Worm (Caenorhabditis elegans) whole organism, L3 larva: Measurements from ENCODE around the gene bgnt-1.2.

Source experiments
- ceh-28 ChIP-seq: fragments of 150-350 bp; optimal IDR thresholded peaks from 2 replicates; lab custom pipeline; 2014; ENCODE audit warnings: missing biosample characterization, missing genetic modification reagents, missing genetic modification characterization
- ceh-82 ChIP-seq: fragments of 150-350 bp; optimal IDR thresholded peaks from 2 replicates; lab custom pipeline; 2014; ENCODE audit warnings: missing biosample characterization, missing genetic modification characterization
- ceh-9 ChIP-seq: sonication (generic microtip); optimal IDR thresholded peaks from 2 replicates; lab custom pipeline; 2018; ENCODE audit warnings: missing biosample characterization, missing genetic modification characterization
- daf-12 ChIP-seq: fragments of 150-350 bp; optimal IDR thresholded peaks from 2 replicates; lab custom pipeline; 2014; ENCODE audit warnings: missing biosample characterization, missing genetic modification reagents, missing genetic modification characterization
- egl-27 ChIP-seq: sonication (generic microtip); optimal IDR thresholded peaks from 4 replicates; lab custom pipeline; 2017; ENCODE audit warnings: missing biosample characterization, missing genetic modification reagents, missing genetic modification characterization
- elt-2 ChIP-seq: sonication (generic microtip); optimal IDR thresholded peaks from 2 replicates; lab custom pipeline; 2016; ENCODE audit warnings: missing genetic modification reagents, mild to moderate bottlenecking, missing genetic modification characterization, missing compliant biosample characterization
- elt-3 ChIP-seq, 3 experiments: fragments of 150-350 bp in 1 of 3; sonication (generic microtip) in 2 of 3; optimal IDR thresholded peaks; 2 replicates in 2 of 3; 4 replicates in 1 of 3; lab custom pipeline; 2014 to 2017; ENCODE audit warnings: missing biosample characterization in 3 of 3, missing genetic modification characterization in 3 of 3
- fkh-10 ChIP-seq: sonication (generic microtip); optimal IDR thresholded peaks from 2 replicates; lab custom pipeline; 2017; ENCODE audit warnings: missing biosample characterization, missing genetic modification reagents, missing genetic modification characterization
- fkh-2 ChIP-seq: fragments of 150-350 bp; optimal IDR thresholded peaks from 2 replicates; lab custom pipeline; 2014; ENCODE audit warnings: missing biosample characterization, missing genetic modification reagents, missing genetic modification characterization
- hmg-11 ChIP-seq: sonication (generic microtip); optimal IDR thresholded peaks from 2 replicates; lab custom pipeline; 2016; ENCODE audit warnings: missing genetic modification characterization, missing compliant biosample characterization
- jun-1 ChIP-seq: fragments of 150-350 bp; optimal IDR thresholded peaks from 2 replicates; lab custom pipeline; 2014; ENCODE audit warnings: missing biosample characterization, missing genetic modification reagents, missing genetic modification characterization
- lin-15B ChIP-seq: fragments of 150-350 bp; optimal IDR thresholded peaks from 2 replicates; lab custom pipeline; 2014; ENCODE audit warnings: missing biosample characterization, missing genetic modification characterization
- lin-39 ChIP-seq: fragments of 150-350 bp; optimal IDR thresholded peaks from 2 replicates; lab custom pipeline; 2018; ENCODE audit warnings: missing biosample characterization, missing genetic modification reagents, missing genetic modification characterization
- mdl-1 ChIP-seq: fragments of 150-350 bp; optimal IDR thresholded peaks from 2 replicates; lab custom pipeline; 2014; ENCODE audit warnings: missing biosample characterization, missing genetic modification characterization
- mml-1 ChIP-seq: fragments of 150-350 bp; sonication (generic microtip); optimal IDR thresholded peaks from 3 replicates; lab custom pipeline; 2014; ENCODE audit warnings: missing biosample characterization, missing genetic modification characterization
- nfya-1 ChIP-seq: sonication (generic microtip); optimal IDR thresholded peaks from 2 replicates; lab custom pipeline; 2017; ENCODE audit warnings: missing genetic modification characterization, mild to moderate bottlenecking, missing compliant biosample characterization, antibody characterized with exemption, moderate library complexity; ENCODE audit not compliant: insufficient read depth
- nhr-11 ChIP-seq: fragments of 150-350 bp; optimal IDR thresholded peaks from 2 replicates; lab custom pipeline; 2014; ENCODE audit warnings: missing biosample characterization, missing genetic modification characterization
- nhr-12 ChIP-seq: fragments of 150-350 bp; optimal IDR thresholded peaks from 2 replicates; lab custom pipeline; 2014; ENCODE audit warnings: missing biosample characterization, missing genetic modification characterization
- nhr-23 ChIP-seq: fragments of 150-350 bp; optimal IDR thresholded peaks from 2 replicates; lab custom pipeline; 2014; ENCODE audit warnings: missing biosample characterization, missing genetic modification reagents, missing genetic modification characterization
- nhr-237 ChIP-seq: fragments of 150-350 bp; optimal IDR thresholded peaks from 2 replicates; lab custom pipeline; 2014; ENCODE audit warnings: missing biosample characterization, missing genetic modification characterization
- nhr-25 ChIP-seq: sonication (generic microtip); optimal IDR thresholded peaks from 2 replicates; lab custom pipeline; 2017; ENCODE audit warnings: missing biosample characterization, missing genetic modification characterization
- nhr-43 ChIP-seq: sonication (generic microtip); optimal IDR thresholded peaks from 2 replicates; lab custom pipeline; 2016; ENCODE audit warnings: mild to moderate bottlenecking, missing genetic modification characterization, missing compliant biosample characterization; ENCODE audit not compliant: poor library complexity, severe bottlenecking
- nhr-76 ChIP-seq: fragments of 150-350 bp; sonication (generic microtip); optimal IDR thresholded peaks from 5 replicates; lab custom pipeline; 2014; ENCODE audit warnings: missing biosample characterization, missing genetic modification characterization
- nhr-77 ChIP-seq: fragments of 150-350 bp; optimal IDR thresholded peaks from 2 replicates; lab custom pipeline; 2014; ENCODE audit warnings: missing biosample characterization, missing genetic modification characterization
- sea-2 ChIP-seq: fragments of 150-350 bp; sonication (generic microtip); optimal IDR thresholded peaks from 4 replicates; lab custom pipeline; 2014; ENCODE audit warnings: missing biosample characterization, missing genetic modification reagents, missing genetic modification characterization
- skn-1 ChIP-seq: fragments of 150-350 bp; optimal IDR thresholded peaks from 2 replicates; lab custom pipeline; 2014; ENCODE audit warnings: missing biosample characterization, missing genetic modification characterization
- snpc-4 ChIP-seq: fragments of 150-350 bp; optimal IDR thresholded peaks from 2 replicates; lab custom pipeline; 2014; ENCODE audit warnings: missing biosample characterization, missing genetic modification characterization
- unc-39 ChIP-seq: sonication (generic microtip); optimal IDR thresholded peaks from 4 replicates; lab custom pipeline; 2017; ENCODE audit warnings: missing biosample characterization, missing genetic modification characterization
- zag-1 ChIP-seq: fragments of 150-350 bp; optimal IDR thresholded peaks from 2 replicates; lab custom pipeline; 2014; ENCODE audit warnings: missing biosample characterization, missing genetic modification characterization
- ztf-11 ChIP-seq: fragments of 150-350 bp; optimal IDR thresholded peaks from 2 replicates; lab custom pipeline; 2014; ENCODE audit warnings: missing biosample characterization, missing genetic modification characterization
- ztf-4 ChIP-seq: fragments of 150-350 bp; optimal IDR thresholded peaks from 2 replicates; lab custom pipeline; 2014; ENCODE audit warnings: missing biosample characterization, missing genetic modification characterization

The bgnt-1.2 gene

DNA sequence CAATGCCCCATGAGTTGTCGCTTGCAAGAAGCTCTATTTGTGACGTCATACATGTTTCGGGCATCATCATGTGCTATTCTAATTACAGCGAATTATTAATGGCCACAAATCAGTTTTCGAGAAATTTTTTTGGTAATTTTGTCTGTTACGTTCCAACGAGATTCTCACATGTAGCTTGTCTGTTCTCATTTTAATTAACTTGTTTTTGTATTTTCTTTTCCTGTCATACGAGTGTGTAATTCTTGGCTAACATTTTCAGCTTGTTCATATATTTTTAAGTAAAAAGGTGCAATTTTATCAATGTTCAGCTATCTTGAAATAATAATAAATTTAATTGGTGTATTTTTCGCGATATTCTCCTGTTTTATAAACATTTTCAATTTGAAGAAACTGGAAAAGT, 36.8 kb upstream of the bgnt-1.2 start, which contains the start of gene srbc-21:
Gene srbc-21, plus strand, starts transcription at position 301 of the 400 bp plus-strand sequence.
- TF ChIP-seq elt-3 (tag; optimal IDR thresholded peaks at IDR 0.05; lab: Kevin White, UChicago) (no peak), nfya-1 (no peak), hmg-11 (tag; lab: Kevin White, UChicago) (no peak), nhr-23 (tag; lab: Kevin White, UChicago) (no peak), ceh-82 (tag; lab: Kevin White, UChicago) (no peak), lin-15B (tag; lab: Kevin White, UChicago) (no peak), nhr-237 (tag; lab: Kevin White, UChicago) (no peak), jun-1 (tag; lab: Kevin White, UChicago) (no peak), ztf-11 (no peak), nhr-77 (tag; lab: Kevin White, UChicago) (no peak), daf-12 (no peak), nhr-25 (tag; lab: Kevin White, UChicago) (no peak), lin-39 (tag; lab: Kevin White, UChicago) (no peak)
- TF ChIP-seq, all 47 proteins: peak for 0

DNA sequence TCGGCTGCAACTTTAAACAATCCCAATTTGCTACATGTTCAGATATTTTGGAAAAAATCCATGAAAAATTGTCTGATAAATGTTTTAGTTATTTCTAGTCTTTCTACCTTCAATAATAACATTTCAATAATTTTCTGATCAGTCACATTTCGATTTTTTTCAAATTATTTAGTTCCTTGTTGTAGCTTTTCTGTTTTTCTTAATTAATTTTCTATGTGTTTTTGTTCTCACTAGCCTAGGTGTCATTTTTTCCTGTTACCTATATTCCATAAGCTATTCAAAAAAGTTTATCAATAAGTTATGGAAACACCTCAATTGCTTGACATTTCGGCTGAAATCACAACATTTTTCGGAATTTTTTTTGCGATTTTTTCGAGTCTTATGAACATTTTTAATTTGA, 34.8 kb upstream of the bgnt-1.2 start, which contains the start of gene srbc-23:
Gene srbc-23, plus strand, starts transcription at position 301 of the 400 bp plus-strand sequence.
- TF ChIP-seq unc-39 (tag; lab: Kevin White, UChicago): no peak
- no peak for TF ChIP-seq fkh-2 (tag; lab: Kevin White, UChicago)
- TF ChIP-seq elt-2 (tag; lab: Kevin White, UChicago): no peak
- no peak for TF ChIP-seq snpc-4
- no peak for TF ChIP-seq nhr-23 (tag; lab: Kevin White, UChicago)
- TF ChIP-seq mdl-1 (tag; lab: Kevin White, UChicago): no peak
- no peak for TF ChIP-seq nhr-11
- no peak for TF ChIP-seq egl-27
- no peak for TF ChIP-seq nhr-237 (tag; lab: Kevin White, UChicago)

DNA sequence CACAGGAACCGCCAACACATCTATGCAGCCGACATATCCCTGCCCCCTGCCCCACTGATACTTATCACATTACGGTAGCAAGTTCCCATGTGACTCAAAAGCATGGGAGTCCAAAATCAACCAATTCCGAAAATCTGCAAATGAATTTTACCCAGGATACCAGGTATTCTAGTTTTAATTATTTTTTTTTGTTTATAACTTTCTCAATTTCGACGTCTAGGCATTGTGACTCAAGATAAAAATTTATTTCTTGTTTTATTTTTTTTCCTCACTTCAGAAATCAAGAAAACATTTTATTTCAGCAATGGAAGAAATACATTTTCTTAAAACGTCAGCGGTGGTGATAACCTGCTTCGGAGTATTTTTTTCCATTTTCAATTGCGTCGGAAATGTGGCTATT, 33.0 kb upstream of the bgnt-1.2 start, which contains the start of gene srbc-24:
Gene srbc-24, plus strand, starts transcription at position 301 of the 400 bp plus-strand sequence.
- TF ChIP-seq nhr-23 (tag; lab: Kevin White, UChicago): no peak
- no peak for TF ChIP-seq elt-3 (tag; optimal IDR thresholded peaks at IDR 0.05; lab: Kevin White, UChicago)
- TF ChIP-seq egl-27: no peak

DNA sequence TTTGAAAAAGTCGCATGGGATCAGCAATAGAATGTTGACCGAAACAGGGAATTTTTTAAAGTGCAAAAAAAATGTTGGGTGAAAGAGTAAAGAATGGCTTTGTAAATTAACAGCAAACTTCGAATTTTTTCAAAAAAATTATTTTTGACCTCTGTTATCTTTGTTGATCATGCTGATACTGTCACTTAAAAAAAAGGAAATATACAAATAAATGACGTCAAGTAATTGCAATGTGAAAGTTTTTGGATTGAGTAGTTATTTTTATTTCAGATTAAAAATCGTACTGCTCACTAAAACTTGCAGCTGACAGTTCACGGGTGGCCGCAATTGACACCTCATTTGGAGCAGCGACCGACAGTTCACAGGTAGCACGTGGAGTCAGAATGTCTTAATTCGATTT, 32.4 kb upstream of the bgnt-1.2 start, which contains the start of gene C45H4.13:
Gene C45H4.13, minus strand, starts transcription at position 101 of the 400 bp plus-strand sequence.
- TF ChIP-seq nfya-1: no peak
- TF ChIP-seq skn-1 (tag; lab: Kevin White, UChicago): no peak
- TF ChIP-seq nhr-76: no peak
- no peak for TF ChIP-seq fkh-10 (GFP tag; lab: Kevin White, UChicago)
- TF ChIP-seq zag-1 (tag; lab: Kevin White, UChicago): no peak
- TF ChIP-seq sea-2 (GFP tag; lab: Kevin White, UChicago): no peak

DNA sequence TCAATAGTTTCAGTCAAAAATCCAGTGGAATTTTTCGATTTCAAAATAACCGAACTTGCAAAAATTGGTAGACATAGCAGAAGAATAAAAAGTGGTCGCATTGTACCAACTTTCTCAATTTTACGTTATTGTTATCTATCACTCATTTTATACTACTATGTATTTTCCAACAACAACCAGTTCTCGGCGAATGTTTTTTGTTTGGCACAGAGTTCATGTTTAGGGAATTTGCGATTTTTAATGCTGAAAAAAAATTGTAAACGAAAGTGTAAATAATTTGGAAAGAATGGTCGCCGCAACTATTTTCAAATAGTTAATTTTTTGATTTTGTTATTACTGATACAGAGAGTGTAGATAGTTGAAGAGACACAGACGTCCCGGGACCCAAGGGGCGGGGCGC, 31.0 kb upstream of the bgnt-1.2 start, which contains the start of gene C45H4.21:
Gene C45H4.21, minus strand, starts transcription at position 101 of the 400 bp plus-strand sequence.
- TF ChIP-seq nhr-12 (tag; lab: Kevin White, UChicago): no peak
- no peak for TF ChIP-seq mml-1 (tag; lab: Kevin White, UChicago)
- no peak for TF ChIP-seq nhr-23 (tag; lab: Kevin White, UChicago)
- TF ChIP-seq nfya-1: no peak
- no peak for TF ChIP-seq ztf-11
- no peak for TF ChIP-seq lin-15B (tag; lab: Kevin White, UChicago)
- no peak for TF ChIP-seq ceh-82 (tag; lab: Kevin White, UChicago)
- no peak for TF ChIP-seq ceh-9 (tag; lab: Kevin White, UChicago)
- no peak for TF ChIP-seq snpc-4
- TF ChIP-seq nhr-43: no peak
- no peak for TF ChIP-seq elt-3 (tag; optimal IDR thresholded peaks at IDR 0.05; lab: Kevin White, UChicago)
- TF ChIP-seq ztf-4: no peak
- no peak for TF ChIP-seq lin-39 (tag; lab: Kevin White, UChicago)
- TF ChIP-seq zag-1 (tag; lab: Kevin White, UChicago): no peak
- no peak for TF ChIP-seq ceh-28 (tag; lab: Kevin White, UChicago)

DNA sequence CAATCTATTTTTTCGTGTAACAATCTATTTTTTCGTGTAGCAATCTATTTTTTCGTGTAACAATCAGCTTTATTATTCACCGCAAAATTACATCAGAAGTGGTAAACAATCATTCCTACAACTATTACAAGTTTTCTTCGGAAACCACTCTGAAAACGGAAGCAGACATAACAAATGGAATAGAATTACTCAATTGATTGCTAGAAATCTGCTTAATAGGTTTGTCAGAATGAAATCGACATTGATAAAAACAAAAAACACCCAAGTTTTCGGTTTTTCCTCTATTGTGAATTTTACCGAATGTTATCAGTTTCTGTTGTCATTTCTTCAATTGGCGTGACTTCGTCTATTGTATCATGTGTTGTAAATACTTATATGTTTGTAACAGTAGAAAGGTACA, 28.3 kb upstream of the bgnt-1.2 start, which contains the start of gene srbc-20:
Gene srbc-20, plus strand, starts transcription at position 301 of the 400 bp plus-strand sequence.
- no peak for TF ChIP-seq sea-2 (GFP tag; lab: Kevin White, UChicago)
